Worm (Caenorhabditis elegans): ENCODE measurements around the gene lgc-44.

Gene lgc-44

DNA sequence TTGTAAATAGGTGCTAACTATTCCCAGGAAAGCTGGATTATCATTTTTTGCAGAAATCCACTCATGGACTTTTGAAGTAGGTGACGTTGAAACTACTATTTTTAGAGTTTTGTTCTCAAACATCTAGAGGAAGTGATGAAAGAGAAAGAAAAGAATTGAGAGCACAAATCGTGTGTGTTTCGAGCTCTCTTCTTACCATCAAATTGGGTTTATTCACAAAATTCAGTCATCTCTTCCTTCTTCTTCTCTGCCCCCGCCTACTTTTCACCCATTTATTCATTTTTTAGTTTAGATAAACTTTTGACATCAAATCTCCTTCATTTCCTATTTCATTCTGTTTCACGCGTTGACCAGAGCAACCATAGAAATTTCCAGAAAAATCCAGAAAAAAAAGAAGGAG lies 14.5 kb upstream of the lgc-44 start, which contains the start of gene W05E10.2:
Gene W05E10.2, plus strand, starts transcription at position 301 of the 400 bp plus-strand sequence.
- TF ChIP-seq mep-1 (tag; optimal IDR thresholded peaks at IDR 0.05) (no peak), nhr-41 (GFP tag; IDR thresholded peaks at IDR 0.05) (no peak), nhr-28 (tag; optimal IDR thresholded peaks at IDR 0.05) (no peak), egl-27 (tag; optimal IDR thresholded peaks at IDR 0.05) (no peak), nhr-48 (tag; optimal IDR thresholded peaks at IDR 0.05) (no peak), ztf-11 (tag; optimal IDR thresholded peaks at IDR 0.05) (no peak)

DNA sequence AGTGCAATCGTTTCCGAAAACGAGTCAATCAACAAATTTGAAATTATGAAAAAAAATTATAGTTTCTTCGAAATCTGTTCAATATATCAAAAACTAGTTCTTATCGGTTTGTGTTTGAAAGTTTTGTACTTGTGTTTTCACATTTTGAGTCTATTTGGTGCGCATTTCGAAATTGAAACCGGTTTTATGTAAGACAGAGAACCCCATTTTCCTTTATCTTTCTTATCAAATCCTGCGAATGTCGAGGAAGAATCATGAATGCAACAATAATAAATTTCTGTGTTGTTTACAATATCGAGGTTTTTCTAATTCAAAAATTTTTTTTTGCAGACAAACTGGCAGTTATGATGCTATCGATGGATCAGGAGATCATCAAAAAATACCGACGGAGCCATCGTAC lies 10.5 kb upstream of the lgc-44 start:
- TF ChIP-seq nhr-102 (tag; optimal IDR thresholded peaks at IDR 0.05) = no peak
- TF ChIP-seq ama-1 (optimal IDR thresholded peaks at IDR 0.05) = no peak
- no peak for TF ChIP-seq ZK337.2 (GFP tag; IDR thresholded peaks at IDR 0.05)
- no peak for TF ChIP-seq zip-2 (tag; optimal IDR thresholded peaks at IDR 0.05)
- no peak for TF ChIP-seq hlh-11 (tag; optimal IDR thresholded peaks at IDR 0.05)
- TF ChIP-seq lin-13 (GFP tag; optimal IDR thresholded peaks at IDR 0.05) = no peak
- TF ChIP-seq skn-1 (tag; optimal IDR thresholded peaks at IDR 0.05) = no peak

DNA sequence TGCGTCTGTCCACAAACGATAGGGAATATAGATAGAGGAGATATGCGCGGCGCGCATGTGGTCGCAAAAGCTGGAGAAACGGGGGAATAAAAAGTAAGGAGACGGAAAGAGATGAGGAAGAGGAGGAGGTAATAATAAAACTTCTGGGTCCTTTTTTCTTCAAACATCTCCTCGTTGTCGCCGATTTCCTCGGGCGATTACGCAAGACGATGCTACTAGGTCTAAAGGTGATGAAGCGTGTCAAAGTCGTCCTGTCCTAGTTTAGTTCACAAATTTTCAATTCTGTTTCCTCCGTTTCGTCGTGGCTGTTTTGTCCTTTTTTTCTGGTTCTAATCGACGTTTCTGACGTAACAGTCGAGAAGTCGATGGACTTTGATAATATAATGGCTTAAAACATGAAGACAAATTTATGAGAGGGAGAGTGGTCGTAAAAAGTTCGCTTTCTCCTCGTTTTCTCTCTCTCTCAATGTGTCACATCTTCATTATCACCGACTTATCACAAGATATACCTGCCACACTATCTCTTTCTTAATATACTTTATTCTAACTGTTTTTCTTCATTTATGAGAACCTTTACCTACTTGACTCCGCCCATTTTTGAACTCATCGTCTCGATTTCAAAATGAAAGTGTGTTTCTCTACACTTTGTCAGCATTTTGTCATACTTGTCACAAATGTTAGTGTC lies 8.3 kb upstream of the lgc-44 start:
- TF ChIP-seq F10B5.3 (tag; optimal IDR thresholded peaks at IDR 0.05) (no peak), tag-97 (GFP tag; IDR thresholded peaks at IDR 0.05) (no peak), zip-11 (GFP tag; IDR thresholded peaks at IDR 0.05) (no peak), lir-3 (tag; optimal IDR thresholded peaks at IDR 0.05) (no peak), mxl-3 (GFP tag; optimal IDR thresholded peaks at IDR 0.05) (peak; percentile 65), ztf-11 (tag; optimal IDR thresholded peaks at IDR 0.05) (no peak), dpl-1 (GFP tag; optimal IDR thresholded peaks at IDR 0.05) (no peak), mep-1 (tag; optimal IDR thresholded peaks at IDR 0.05) (peak; percentile 0), egl-27 (tag; optimal IDR thresholded peaks at IDR 0.05) (no peak), arid-1 (GFP tag; conservative IDR thresholded peaks at IDR 0.05) (no peak), nhr-48 (tag; optimal IDR thresholded peaks at IDR 0.05) (no peak), mes-2 (tag; optimal IDR thresholded peaks at IDR 0.05; ENCODE audit: poor library complexity, severe bottlenecking) (no peak), spr-1 (tag; optimal IDR thresholded peaks at IDR 0.05) (no peak), fos-1 (tag; optimal IDR thresholded peaks at IDR 0.05) (no peak), nhr-10 (tag; optimal IDR thresholded peaks at IDR 0.05) (no peak), mxl-2 (GFP tag; conservative IDR thresholded peaks at IDR 0.05) (no peak), unc-62 (GFP tag; optimal IDR thresholded peaks at IDR 0.05 in 1 of 2) (peak in 1 of 2 experiments; percentile 93), unc-62 (tag; optimal IDR thresholded peaks at IDR 0.05) (no peak), php-3 (GFP tag; IDR thresholded peaks at IDR 0.05) (no peak), snpc-1.2 (GFP tag; IDR thresholded peaks at IDR 0.05) (no peak), ceh-32 (tag; optimal IDR thresholded peaks at IDR 0.05; ENCODE audit: poor library complexity) (no peak), hlh-30 (tag; optimal IDR thresholded peaks at IDR 0.05; ENCODE audit: insufficient read depth) (peak; percentile 37), hlh-11 (tag; optimal IDR thresholded peaks at IDR 0.05) (peak; percentile 8), F37D6.2 (tag; optimal IDR thresholded peaks at IDR 0.05) (no peak), ceh-20 (GFP tag; IDR thresholded peaks at IDR 0.05) (no peak), mdl-1 (tag; optimal IDR thresholded peaks at IDR 0.05) (peak in 1 of 2 experiments; percentile 46), dmd-6 (GFP tag; IDR thresholded peaks at IDR 0.05) (no peak), lin-38 (GFP tag; IDR thresholded peaks at IDR 0.05) (no peak), saeg-2 (GFP tag; IDR thresholded peaks at IDR 0.05) (no peak), dve-1 (tag; optimal IDR thresholded peaks at IDR 0.05; ENCODE audit: insufficient read depth) (no peak), lin-39 (tag; optimal IDR thresholded peaks at IDR 0.05) (no peak), lsy-2 (tag; optimal IDR thresholded peaks at IDR 0.05) (no peak), Y5F2A.4 (GFP tag; optimal IDR thresholded peaks at IDR 0.05) (no peak), daf-12 (tag; optimal IDR thresholded peaks at IDR 0.05) (no peak), aha-1 (tag) (peak; percentile 85), nhr-237 (tag; optimal IDR thresholded peaks at IDR 0.05) (no peak), ztf-7 (tag; optimal IDR thresholded peaks at IDR 0.05) (no peak), nhr-28 (tag; optimal IDR thresholded peaks at IDR 0.05) (peak; percentile 22), Y75B8A.6 (GFP tag; IDR thresholded peaks at IDR 0.05) (no peak), vab-7 (GFP tag; IDR thresholded peaks at IDR 0.05) (no peak)

Data from whole organism, L4 larva.